Worm (Caenorhabditis elegans): ENCODE measurements around the gene oac-37.

Gene oac-37

DNA sequence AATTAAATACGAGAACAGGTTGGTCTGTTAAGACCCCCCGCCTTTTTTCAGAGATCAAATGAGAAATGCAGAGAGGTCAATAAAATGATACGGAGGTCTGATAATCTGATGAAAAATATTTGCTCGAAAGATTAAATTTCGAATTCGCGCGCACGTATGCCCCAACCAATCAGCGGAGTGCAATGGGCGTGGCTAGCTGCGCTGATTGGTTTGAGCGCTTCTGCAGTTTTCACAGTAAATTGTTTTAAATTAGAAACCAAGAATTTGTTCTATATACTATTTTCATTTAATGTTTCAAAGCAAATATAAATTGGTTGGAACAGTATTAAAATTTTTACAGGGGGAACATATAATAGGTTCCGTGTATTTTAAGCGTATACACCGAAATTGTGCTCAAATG lies 26.4 kb upstream of the oac-37 start:
- peak in 2 of 3 experiments; percentile 11 to 25 for TF ChIP-seq dpl-1 (GFP tag; optimal IDR thresholded peaks at IDR 0.05)
- no peak for TF ChIP-seq lsy-2 (tag; optimal IDR thresholded peaks at IDR 0.05)
- peak in 1 of 2 experiments; percentile 17 for TF ChIP-seq efl-1 (optimal IDR thresholded peaks at IDR 0.05)
- peak; percentile 53 to 91 for TF ChIP-seq efl-1 (GFP tag; optimal IDR thresholded peaks at IDR 0.05 in 1 of 2)

DNA sequence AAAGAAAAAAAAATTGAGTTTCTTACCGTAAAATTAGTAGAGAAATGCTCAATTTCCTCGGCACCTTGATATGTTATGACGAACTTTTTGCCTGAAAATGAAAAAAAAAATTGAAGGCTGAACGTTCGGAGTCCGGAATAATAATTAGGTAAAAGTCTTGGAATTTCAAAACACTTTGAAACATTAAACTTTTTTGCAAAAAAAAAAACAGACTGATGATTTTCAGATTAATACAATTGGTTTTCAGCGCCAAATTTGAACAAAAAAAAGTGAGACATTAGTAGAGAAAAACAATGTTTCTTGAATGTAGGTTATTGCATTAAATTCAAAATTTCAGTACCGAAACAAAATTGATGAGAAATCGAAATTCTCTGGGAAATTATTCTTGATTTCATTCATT lies 21.7 kb upstream of the oac-37 start, which contains the start of gene nkcc-1:
TSS of gene nkcc-1 (minus strand) at position 101 of the 400 bp plus-strand sequence.
- TF ChIP-seq efl-1 (optimal IDR thresholded peaks at IDR 0.05) (no peak), efl-1 (GFP tag; optimal IDR thresholded peaks at IDR 0.05 in 1 of 2) (peak in 1 of 2 experiments; percentile 41), unc-62 (GFP tag; optimal IDR thresholded peaks at IDR 0.05) (no peak)

DNA sequence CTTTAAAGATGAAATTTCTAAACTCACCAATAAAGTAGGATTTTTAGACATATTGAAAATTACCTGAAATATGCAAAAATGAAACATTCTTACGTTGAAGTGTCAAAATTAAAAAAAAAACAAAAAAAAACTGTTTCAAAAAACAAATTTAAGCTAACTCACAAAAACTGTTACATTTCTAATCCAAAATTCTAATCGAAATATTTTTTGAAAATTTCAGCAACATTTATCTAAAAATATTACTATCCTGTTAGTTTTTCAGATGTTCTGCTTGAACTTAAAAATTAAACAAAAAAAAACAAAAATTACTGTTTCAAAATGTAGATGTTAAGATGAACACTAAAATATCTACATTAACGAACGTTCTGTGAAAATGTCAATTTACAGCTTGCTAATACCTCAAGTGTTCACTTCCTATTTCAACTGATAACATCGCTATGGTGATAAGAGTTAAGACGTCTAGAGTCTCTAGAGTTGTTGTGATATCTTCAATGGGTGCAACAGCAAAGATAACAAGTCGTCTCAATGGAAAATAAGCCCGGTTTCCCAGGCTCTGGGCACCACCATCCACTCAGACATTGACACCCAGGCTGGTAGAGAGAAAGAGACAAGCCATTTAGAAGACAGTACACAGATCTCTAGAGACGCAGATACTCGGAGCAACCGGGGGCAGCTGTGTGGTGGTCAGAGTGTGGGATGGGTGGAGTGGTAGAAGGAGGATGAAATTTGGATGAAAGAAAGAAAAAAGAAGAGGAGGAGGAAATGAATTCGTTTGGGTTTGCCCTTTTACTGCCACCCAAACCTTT lies 17.7 kb upstream of the oac-37 start, which contains the start of gene H12I19.115:
TSS of gene H12I19.115 (minus strand) at position 51 of the 806 bp plus-strand sequence.
- peak in 1 of 2 experiments; percentile 28 for TF ChIP-seq lsy-2 (tag; optimal IDR thresholded peaks at IDR 0.05)
- TF ChIP-seq mep-1 (tag; optimal IDR thresholded peaks at IDR 0.05) = peak; percentile 12
- TF ChIP-seq dsc-1 (tag; optimal IDR thresholded peaks at IDR 0.05) = peak; percentile 16
- TF ChIP-seq nhr-47 (tag; optimal IDR thresholded peaks at IDR 0.05) = peak; percentile 3
- TF ChIP-seq alr-1 (tag; optimal IDR thresholded peaks at IDR 0.05; ENCODE audit: borderline replicate concordance) = no peak
- TF ChIP-seq zag-1 (tag; optimal IDR thresholded peaks at IDR 0.05) = no peak
- TF ChIP-seq unc-62 (GFP tag; optimal IDR thresholded peaks at IDR 0.05) = no peak
- TF ChIP-seq aly-2 (tag; optimal IDR thresholded peaks at IDR 0.05) = no peak
- peak; percentile 2 to 21 for TF ChIP-seq efl-1 (optimal IDR thresholded peaks at IDR 0.05)
- TF ChIP-seq efl-1 (GFP tag; optimal IDR thresholded peaks at IDR 0.05 in 1 of 2) = peak in 1 of 2 experiments; percentile 90
- TF ChIP-seq fkh-8 (tag; optimal IDR thresholded peaks at IDR 0.05) = peak; percentile 47
- peak in 1 of 3 experiments; percentile 22 for TF ChIP-seq ceh-82 (tag; optimal IDR thresholded peaks at IDR 0.05)
- TF ChIP-seq isw-1 (GFP tag; IDR thresholded peaks at IDR 0.05) = no peak

DNA sequence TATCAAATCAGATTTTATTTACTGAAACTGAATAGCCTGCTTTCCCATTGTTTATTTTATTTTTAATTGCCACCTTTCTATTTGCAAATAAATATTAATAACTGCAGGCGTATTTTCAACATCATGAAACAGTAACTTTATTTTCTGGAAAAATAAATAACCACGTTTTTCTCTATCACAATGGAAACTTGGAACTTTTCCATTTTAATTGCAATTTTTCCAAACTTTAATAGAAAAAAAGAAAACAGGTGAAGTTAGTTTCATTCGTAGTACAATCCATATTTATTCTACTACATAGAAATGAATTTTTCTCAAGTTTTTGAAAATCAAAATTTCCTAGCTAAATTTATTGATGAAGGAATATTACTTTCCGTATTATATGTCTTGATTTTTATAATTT lies 16.6 kb upstream of the oac-37 start, which contains the start of gene srz-42:
TSS of gene srz-42 (plus strand) at position 301 of the 400 bp plus-strand sequence.
- TF ChIP-seq zip-4 (GFP tag; optimal IDR thresholded peaks at IDR 0.05) = no peak
- no peak for TF ChIP-seq egl-27 (tag; optimal IDR thresholded peaks at IDR 0.05)
- TF ChIP-seq unc-130 (tag; optimal IDR thresholded peaks at IDR 0.05) = no peak
- TF ChIP-seq alr-1 (tag; optimal IDR thresholded peaks at IDR 0.05; ENCODE audit: borderline replicate concordance) = no peak
- no peak for TF ChIP-seq tlp-1 (tag; optimal IDR thresholded peaks at IDR 0.05)
- no peak for TF ChIP-seq nhr-20 (tag; optimal IDR thresholded peaks at IDR 0.05)
- no peak for TF ChIP-seq hlh-17 (GFP tag; optimal IDR thresholded peaks at IDR 0.05; ENCODE audit: borderline replicate concordance)
- no peak for TF ChIP-seq nhr-11 (tag; optimal IDR thresholded peaks at IDR 0.05)
- no peak for TF ChIP-seq unc-98 (GFP tag; IDR thresholded peaks at IDR 0.05)

DNA sequence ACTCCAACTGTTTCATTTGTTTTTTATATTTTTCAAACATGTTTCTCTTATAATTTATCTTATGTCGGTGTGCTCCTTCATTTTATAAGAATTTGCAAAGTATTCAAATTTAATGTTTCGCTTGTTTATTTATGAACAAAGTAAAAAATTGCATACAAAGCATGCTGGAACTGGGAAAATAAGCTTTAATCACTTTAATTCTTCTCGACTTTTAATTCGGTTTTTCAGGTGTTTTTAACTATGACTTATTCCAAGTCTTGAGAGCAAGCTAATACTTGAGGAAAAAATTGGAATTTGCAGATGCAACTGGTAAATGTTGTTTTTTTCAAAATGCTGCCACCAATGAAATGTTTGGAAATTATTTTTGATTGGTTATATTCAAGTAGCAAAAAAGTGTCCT lies 13.9 kb upstream of the oac-37 start, which contains the start of gene srz-59:
TSS of gene srz-59 (plus strand) at position 301 of the 400 bp plus-strand sequence.
- TF ChIP-seq rnt-1 (tag; optimal IDR thresholded peaks at IDR 0.05) (no peak), fkh-10 (GFP tag; optimal IDR thresholded peaks at IDR 0.05) (no peak), nhr-20 (tag; optimal IDR thresholded peaks at IDR 0.05) (no peak), dpl-1 (GFP tag; optimal IDR thresholded peaks at IDR 0.05) (no peak), dsc-1 (tag; optimal IDR thresholded peaks at IDR 0.05) (no peak), tlp-1 (tag; optimal IDR thresholded peaks at IDR 0.05) (no peak), lin-35 (GFP tag; optimal IDR thresholded peaks at IDR 0.05) (no peak), pax-3 (tag; optimal IDR thresholded peaks at IDR 0.05) (no peak), lin-39 (tag; optimal IDR thresholded peaks at IDR 0.05) (no peak), fkh-8 (tag; optimal IDR thresholded peaks at IDR 0.05) (no peak), nhr-11 (tag; optimal IDR thresholded peaks at IDR 0.05) (no peak)

DNA sequence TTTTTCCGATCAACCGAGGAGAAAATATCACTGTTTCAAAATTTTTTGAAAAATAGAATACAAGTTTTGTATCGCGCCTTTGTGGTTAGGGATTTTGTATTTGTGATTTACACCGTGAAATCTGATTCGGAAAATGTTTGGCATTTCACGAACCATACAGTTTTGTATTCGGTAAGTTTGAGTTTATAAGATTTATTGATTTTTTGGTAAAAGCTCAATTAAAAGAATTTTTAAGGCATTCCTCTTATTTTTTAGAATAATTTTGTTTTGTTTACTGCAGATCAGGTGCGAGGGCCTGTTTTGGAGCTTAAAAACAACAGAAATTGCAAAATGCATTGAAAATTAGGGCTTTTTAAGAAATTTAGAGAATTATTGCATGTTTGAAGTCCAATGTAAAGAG lies 12.3 kb upstream of the oac-37 start:
- no peak for TF ChIP-seq nhr-12 (tag; optimal IDR thresholded peaks at IDR 0.05)
- TF ChIP-seq isw-1 (GFP tag; IDR thresholded peaks at IDR 0.05) = no peak
- TF ChIP-seq nhr-20 (tag; optimal IDR thresholded peaks at IDR 0.05) = no peak
- TF ChIP-seq dsc-1 (tag; optimal IDR thresholded peaks at IDR 0.05) = no peak
- no peak for TF ChIP-seq efl-1 (optimal IDR thresholded peaks at IDR 0.05)
- no peak for TF ChIP-seq efl-1 (GFP tag; optimal IDR thresholded peaks at IDR 0.05 in 1 of 2)
- no peak for TF ChIP-seq tbx-2 (tag; optimal IDR thresholded peaks at IDR 0.05)
- TF ChIP-seq hlh-17 (GFP tag; optimal IDR thresholded peaks at IDR 0.05; ENCODE audit: borderline replicate concordance) = no peak
- TF ChIP-seq unc-86 (tag; optimal IDR thresholded peaks at IDR 0.05) = no peak
- no peak for TF ChIP-seq nhr-84 (tag; optimal IDR thresholded peaks at IDR 0.05)
